Fruit fly (Drosophila melanogaster) whole organism, adult: ENCODE results near the gene CG14100.

ENCODE experiments used
- CG14711 ChIP-seq: fragments of 200-800 bp; sonication (Bioruptor generic); optimal IDR thresholded peaks from 2 replicates; lab custom pipeline; 2018; ENCODE audit warnings: missing biosample characterization, mild to moderate bottlenecking, missing genetic modification characterization, moderate library complexity
- CG33017 ChIP-seq: fragments of 200-800 bp; sonication (Bioruptor generic); optimal IDR thresholded peaks from 2 replicates; lab custom pipeline; 2018; ENCODE audit warnings: missing biosample characterization, mild to moderate bottlenecking, missing genetic modification characterization, moderate library complexity
- Hr96 ChIP-seq: fragments of 200-800 bp; sonication (Bioruptor generic); optimal IDR thresholded peaks from 2 replicates; lab custom pipeline; 2016; ENCODE audit warnings: missing biosample characterization, missing genetic modification characterization
- bab1 ChIP-seq: fragments of 200-800 bp; sonication (Bioruptor generic); optimal IDR thresholded peaks from 3 replicates; lab custom pipeline; 2019; ENCODE audit warnings: missing biosample characterization, mild to moderate bottlenecking, missing genetic modification characterization, moderate library complexity
- toe ChIP-seq: fragments of 200-800 bp; sonication (Bioruptor generic); optimal IDR thresholded peaks from 2 replicates; lab custom pipeline; 2016; ENCODE audit warnings: missing biosample characterization, missing genetic modification characterization

DNA sequence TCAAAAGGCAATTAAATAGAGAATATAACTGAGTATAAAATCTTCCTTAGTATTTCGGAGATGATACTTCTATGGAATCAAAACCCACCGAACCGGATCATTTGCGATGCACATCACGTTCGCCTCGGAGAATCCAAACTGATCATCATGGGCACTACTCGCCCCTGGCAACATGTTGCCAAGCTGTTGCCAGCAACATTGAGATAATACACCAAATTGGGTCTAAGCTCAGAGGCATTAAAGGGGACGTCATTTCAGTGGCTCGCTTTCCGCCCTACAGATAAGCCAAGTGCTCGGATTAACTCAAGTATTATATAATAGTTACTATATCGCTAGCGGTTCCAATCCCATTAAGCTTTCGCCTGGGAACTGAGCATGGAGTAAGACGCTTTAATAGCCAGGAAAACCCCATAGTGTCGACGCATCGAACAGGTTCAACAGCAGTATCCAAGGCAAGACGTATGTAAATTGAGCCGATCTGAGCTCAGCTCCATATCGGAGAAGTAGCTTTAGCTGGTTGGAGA lies 15.7 kb upstream of the CG14100 start, which contains the start of the genes lush and CG9372:
- no peak for TF ChIP-seq bab1 (GFP tag; lab: Kevin White, UChicago)
- TF ChIP-seq toe (GFP tag; lab: Kevin White, UChicago), result no peak
- TF ChIP-seq Hr96 (GFP tag; lab: Kevin White, UChicago), result no peak
- no peak for TF ChIP-seq CG14711 (tag; lab: Kevin White, UChicago)
- no peak for TF ChIP-seq CG33017 (tag; lab: Kevin White, UChicago)
